Fruit fly (Drosophila melanogaster) whole organism, embryonic: ENCODE measurements around the gene Cby.

Experiments used
- CG12769 ChIP-seq: fragments of 200-800 bp; sonication (Bioruptor generic); optimal IDR thresholded peaks from 2 replicates; lab custom pipeline; 2019; ENCODE audit warnings: missing biosample characterization, mild to moderate bottlenecking, missing genetic modification characterization, moderate library complexity
- CG2116 ChIP-seq: fragments of 200-800 bp; sonication (Bioruptor generic); optimal IDR thresholded peaks from 3 replicates; lab custom pipeline; 2018; ENCODE audit warnings: missing biosample characterization, mild to moderate bottlenecking, missing genetic modification characterization
- CG31365 ChIP-seq: fragments of 200-800 bp; sonication (Bioruptor generic); optimal IDR thresholded peaks from 2 replicates; lab custom pipeline; 2018; ENCODE audit warnings: missing biosample characterization, mild to moderate bottlenecking, missing genetic modification characterization
- Dfd ChIP-seq, 2 experiments: fragments of >200 bp; optimal IDR thresholded peaks; 2 replicates each; lab custom pipeline; 2017; ENCODE audit warnings: missing biosample characterization in 2 of 2, missing genetic modification characterization in 2 of 2
- GATAe ChIP-seq: fragments of 200-800 bp; sonication (Bioruptor generic); conservative IDR thresholded peaks from 2 replicates; pipeline ENCODE4 v1.3.6; 2022; ENCODE audit warnings: missing biosample characterization, missing genetic modification characterization
- Hr39 ChIP-seq: fragments of >200 bp; optimal IDR thresholded peaks from 2 replicates; lab custom pipeline; 2017
- TFAM ChIP-seq: fragments of 200-800 bp; sonication (Bioruptor generic); optimal IDR thresholded peaks from 2 replicates; lab custom pipeline; 2017; ENCODE audit warnings: missing biosample characterization, missing genetic modification characterization, inconsistent platforms
- chinmo ChIP-seq: fragments of 200-800 bp; sonication (Bioruptor generic); IDR thresholded peaks from 4 replicates; pipeline ENCODE4 v1.3.6; 2022; ENCODE audit warnings: missing biosample characterization, missing genetic modification characterization; ENCODE audit not compliant: partially characterized antibody
- crol ChIP-seq: fragments of 200-800 bp; sonication (Bioruptor generic); IDR thresholded peaks from 2 replicates; pipeline ENCODE4 v1.3.6; 2022; ENCODE audit warnings: missing biosample characterization, missing genetic modification characterization
- gt ChIP-seq: fragments of 200-800 bp; sonication (Bioruptor generic); IDR thresholded peaks from 2 replicates; pipeline ENCODE4 v1.3.6; 2022; ENCODE audit warnings: missing biosample characterization, missing genetic modification characterization
- pan ChIP-seq, 4 experiments: fragments of >200 bp in 3 of 4; fragments of 200-800 bp in 1 of 4; sonication (Bioruptor generic) in 1 of 4; optimal IDR thresholded peaks in 3 of 4; IDR thresholded peaks in 1 of 4; 2 replicates each; pipeline versions ENCODE4 v1.3.6 to Lab custom; 2017 to 2022; ENCODE audit warnings: missing biosample characterization in 2 of 4, missing genetic modification characterization in 2 of 4, mixed read lengths in 1 of 4
- pb ChIP-seq: fragments of 200-800 bp; sonication (Bioruptor generic); optimal IDR thresholded peaks from 3 replicates; lab custom pipeline; 2016; ENCODE audit warnings: missing biosample characterization, missing genetic modification characterization

DNA sequence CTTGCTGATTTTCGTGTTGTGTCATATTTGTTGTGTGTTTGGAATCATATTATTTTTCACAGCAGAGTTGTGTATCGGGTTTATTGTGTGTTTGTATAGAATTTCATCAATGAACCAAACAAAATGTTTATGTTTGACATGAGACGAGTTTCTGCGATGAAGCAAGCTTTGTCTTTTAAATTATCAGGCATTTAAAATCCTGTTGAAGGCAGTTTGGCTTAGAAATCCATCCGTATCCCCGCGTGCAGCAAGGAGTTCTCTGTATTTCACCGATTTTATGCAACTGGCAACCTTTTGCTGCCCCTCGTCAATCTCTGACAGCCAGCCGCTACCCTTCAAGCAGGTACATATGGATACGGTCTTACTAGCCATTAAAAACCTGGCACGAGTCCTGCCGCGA lies at the start of gene Cby, which contains the start of gene CG6569:
- TF ChIP-seq GATAe (no peak), TFAM (GFP tag; lab: Kevin White, UChicago) (no peak), gt (GFP tag; lab: Robert Waterston, UW) (no peak), Dfd (GFP tag; optimal IDR thresholded peaks at IDR 0.05; lab: Kevin White, UChicago) (no peak), crol (no peak), Hr39 (lab: Kevin White, UChicago) (no peak), CG31365 (tag; lab: Kevin White, UChicago) (no peak), CG12769 (tag; lab: Kevin White, UChicago) (no peak), pan (optimal IDR thresholded peaks at IDR 0.05; lab: Kevin White, UChicago) (no peak), pan (GFP tag; optimal IDR thresholded peaks at IDR 0.05 in 1 of 2, IDR thresholded peaks at IDR 0.05 in 1 of 2) (no peak), CG2116 (GFP tag; lab: Kevin White, UChicago) (no peak), pb (GFP tag; lab: Kevin White, UChicago) (no peak), chinmo (no peak)
